Fruit fly (Drosophila melanogaster): ENCODE data around the gene dsh.
A peak's percentile ranks its signal among the peaks of the same experiment; 100 is the strongest.

The dsh gene

dm6 chrX:11340719-11341322, 14.9 kb upstream of the dsh start (continued):
- TF ChIP-seq peb (GFP tag; IDR thresholded peaks at IDR 0.05) = no peak
- no peak for TF ChIP-seq z (GFP tag; IDR thresholded peaks at IDR 0.05)
- no peak for TF ChIP-seq bcd (GFP tag; optimal IDR thresholded peaks at IDR 0.05)
- TF ChIP-seq chm (GFP tag; IDR thresholded peaks at IDR 0.05) = no peak
- TF ChIP-seq HLHmδ (GFP tag; optimal IDR thresholded peaks at IDR 0.05) = no peak
- TF ChIP-seq CG9437 (GFP tag; optimal IDR thresholded peaks at IDR 0.05) = peak; percentile 14
- TF ChIP-seq pita (GFP tag; optimal IDR thresholded peaks at IDR 0.05) = no peak
- no peak for TF ChIP-seq pfk (GFP tag; optimal IDR thresholded peaks at IDR 0.05)
- no peak for TF ChIP-seq pan (optimal IDR thresholded peaks at IDR 0.05)
- TF ChIP-seq pan (GFP tag; optimal IDR thresholded peaks at IDR 0.05 in 1 of 2, IDR thresholded peaks at IDR 0.05 in 1 of 2) = no peak
- TF ChIP-seq CG5180 (GFP tag; optimal IDR thresholded peaks at IDR 0.05) = no peak
- TF ChIP-seq HmgZ (tag; optimal IDR thresholded peaks at IDR 0.05) = no peak
- no peak for TF ChIP-seq Bteb2 (GFP tag; optimal IDR thresholded peaks at IDR 0.05)
- no peak for TF ChIP-seq CG13287 (GFP tag; IDR thresholded peaks at IDR 0.05; ENCODE audit: partially characterized antibody)
- no peak for TF ChIP-seq tio (GFP tag; optimal IDR thresholded peaks at IDR 0.05)
- peak; percentile 37 for TF ChIP-seq CG14710 (tag; optimal IDR thresholded peaks at IDR 0.05)
- no peak for TF ChIP-seq Oaz (GFP tag; IDR thresholded peaks at IDR 0.05)
- TF ChIP-seq CG2678 (tag; optimal IDR thresholded peaks at IDR 0.05) = peak; percentile 32
- peak; percentile 12; the same call in 1 of the 2 replicates for TF ChIP-seq ranshi (GFP tag; IDR thresholded peaks at IDR 0.05)
- TF ChIP-seq unc-4 (GFP tag; IDR thresholded peaks at IDR 0.05; ENCODE audit: partially characterized antibody) = no peak
- TF ChIP-seq dimm (GFP tag; IDR thresholded peaks at IDR 0.05) = no peak
- no peak for TF ChIP-seq ara (GFP tag; IDR thresholded peaks at IDR 0.05)
- no peak for TF ChIP-seq B-H2 (GFP tag; optimal IDR thresholded peaks at IDR 0.05)
- no peak for TF ChIP-seq Side (GFP tag; optimal IDR thresholded peaks at IDR 0.05)
- TF ChIP-seq H15 (GFP tag; IDR thresholded peaks at IDR 0.05) = no peak
- TF ChIP-seq MESR4 (GFP tag; optimal IDR thresholded peaks at IDR 0.05) = no peak
- TF ChIP-seq Mes4 (GFP tag; optimal IDR thresholded peaks at IDR 0.05) = no peak
- no peak for TF ChIP-seq CG30431 (GFP tag; optimal IDR thresholded peaks at IDR 0.05)
- no peak for TF ChIP-seq luna (GFP tag; optimal IDR thresholded peaks at IDR 0.05)
- no peak for TF ChIP-seq CG17829 (tag; optimal IDR thresholded peaks at IDR 0.05)
- TF ChIP-seq CG31441 (GFP tag; IDR thresholded peaks at IDR 0.05) = 0 out of 2 replicates have a peak, but pooled peaks have one; percentile 15
- no peak for TF ChIP-seq CG7745 (tag; optimal IDR thresholded peaks at IDR 0.05)
- TF ChIP-seq dati (GFP tag; IDR thresholded peaks at IDR 0.05) = no peak
- no peak for TF ChIP-seq zfh2 (GFP tag; optimal IDR thresholded peaks at IDR 0.05)
- no peak for TF ChIP-seq D19B (GFP tag; optimal IDR thresholded peaks at IDR 0.05)
- no peak for TF ChIP-seq Scr (GFP tag; IDR thresholded peaks at IDR 0.05; ENCODE audit: partially characterized antibody)
- TF ChIP-seq dpn (GFP tag; optimal IDR thresholded peaks at IDR 0.05) = no peak
- no peak for TF ChIP-seq CTCF (GFP tag; optimal IDR thresholded peaks at IDR 0.05)
- peak; percentile 24 for TF ChIP-seq CG10979 (tag; optimal IDR thresholded peaks at IDR 0.05)
- no peak for TF ChIP-seq usp (GFP tag; optimal IDR thresholded peaks at IDR 0.05)
- TF ChIP-seq Dp (GFP tag; optimal IDR thresholded peaks at IDR 0.05) = no peak
- no peak for TF ChIP-seq Abd-B (GFP tag; optimal IDR thresholded peaks at IDR 0.05)
- TF ChIP-seq chif (GFP tag; optimal IDR thresholded peaks at IDR 0.05) = peak in 1 of 2 experiments; percentile 11
- TF ChIP-seq Taf1 (GFP tag; IDR thresholded peaks at IDR 0.05) = no peak
- TF ChIP-seq CG8089 (GFP tag; optimal IDR thresholded peaks at IDR 0.05) = no peak
- TF ChIP-seq mam (GFP tag; optimal IDR thresholded peaks at IDR 0.05) = peak; percentile 13
- no peak for TF ChIP-seq Stat92E (GFP tag; optimal IDR thresholded peaks at IDR 0.05)
- TF ChIP-seq gcm2 (GFP tag; optimal IDR thresholded peaks at IDR 0.05) = no peak
- peak; percentile 4 for TF ChIP-seq phol (tag; optimal IDR thresholded peaks at IDR 0.05)
- no peak for TF ChIP-seq E2f1 (GFP tag; IDR thresholded peaks at IDR 0.05)
- TF ChIP-seq dysf (GFP tag; IDR thresholded peaks at IDR 0.05) = 0 out of 3 replicates have a peak, but pooled peaks have one; percentile 26
- TF ChIP-seq aop (GFP tag; IDR thresholded peaks at IDR 0.05) = no peak

Measured in whole organism, embryonic.